Worm (Caenorhabditis elegans) whole organism, L3 larva: ENCODE measurements around the gene slc-17.1.

Experiments
- ceh-16 ChIP-seq: sonication (generic microtip); optimal IDR thresholded peaks from 2 replicates; lab custom pipeline; 2017; ENCODE audit warnings: missing biosample characterization, missing genetic modification characterization
- ceh-28 ChIP-seq: fragments of 150-350 bp; optimal IDR thresholded peaks from 2 replicates; lab custom pipeline; 2014; ENCODE audit warnings: missing biosample characterization, missing genetic modification reagents, missing genetic modification characterization
- ceh-82 ChIP-seq: fragments of 150-350 bp; optimal IDR thresholded peaks from 2 replicates; lab custom pipeline; 2014; ENCODE audit warnings: missing biosample characterization, missing genetic modification characterization
- egl-5 ChIP-seq: fragments of 150-350 bp; optimal IDR thresholded peaks from 2 replicates; lab custom pipeline; 2017; ENCODE audit warnings: missing biosample characterization, missing genetic modification reagents, missing genetic modification characterization, inconsistent platforms
- eor-1 ChIP-seq, 2 experiments: fragments of 150-350 bp; optimal IDR thresholded peaks; 2 replicates each; lab custom pipeline; 2014 to 2018; ENCODE audit warnings: missing biosample characterization in 2 of 2, missing genetic modification characterization in 2 of 2
- fkh-10 ChIP-seq: sonication (generic microtip); optimal IDR thresholded peaks from 2 replicates; lab custom pipeline; 2017; ENCODE audit warnings: missing biosample characterization, missing genetic modification reagents, missing genetic modification characterization
- fos-1 ChIP-seq: fragments of 150-350 bp; optimal IDR thresholded peaks from 2 replicates; lab custom pipeline; 2014; ENCODE audit warnings: missing biosample characterization, missing genetic modification characterization
- lin-15B ChIP-seq: fragments of 150-350 bp; optimal IDR thresholded peaks from 2 replicates; lab custom pipeline; 2014; ENCODE audit warnings: missing biosample characterization, missing genetic modification characterization
- mml-1 ChIP-seq: fragments of 150-350 bp; sonication (generic microtip); optimal IDR thresholded peaks from 3 replicates; lab custom pipeline; 2014; ENCODE audit warnings: missing biosample characterization, missing genetic modification characterization
- nfya-1 ChIP-seq: sonication (generic microtip); optimal IDR thresholded peaks from 2 replicates; lab custom pipeline; 2017; ENCODE audit warnings: missing genetic modification characterization, mild to moderate bottlenecking, missing compliant biosample characterization, antibody characterized with exemption, moderate library complexity; ENCODE audit not compliant: insufficient read depth
- nhr-11 ChIP-seq: fragments of 150-350 bp; optimal IDR thresholded peaks from 2 replicates; lab custom pipeline; 2014; ENCODE audit warnings: missing biosample characterization, missing genetic modification characterization
- nhr-23 ChIP-seq: fragments of 150-350 bp; optimal IDR thresholded peaks from 2 replicates; lab custom pipeline; 2014; ENCODE audit warnings: missing biosample characterization, missing genetic modification reagents, missing genetic modification characterization
- nhr-77 ChIP-seq: fragments of 150-350 bp; optimal IDR thresholded peaks from 2 replicates; lab custom pipeline; 2014; ENCODE audit warnings: missing biosample characterization, missing genetic modification characterization
- pha-4 ChIP-seq: fragments of 150-350 bp; optimal IDR thresholded peaks from 2 replicates; lab custom pipeline; 2014; ENCODE audit warnings: missing biosample characterization, missing genetic modification reagents, missing genetic modification characterization
- pqm-1 ChIP-seq: fragments of 150-350 bp; optimal IDR thresholded peaks from 2 replicates; lab custom pipeline; 2017; ENCODE audit warnings: missing biosample characterization, missing genetic modification characterization, inconsistent platforms
- skn-1 ChIP-seq: fragments of 150-350 bp; optimal IDR thresholded peaks from 2 replicates; lab custom pipeline; 2014; ENCODE audit warnings: missing biosample characterization, missing genetic modification characterization
- snpc-4 ChIP-seq: fragments of 150-350 bp; optimal IDR thresholded peaks from 2 replicates; lab custom pipeline; 2014; ENCODE audit warnings: missing biosample characterization, missing genetic modification characterization
- tbx-2 ChIP-seq: sonication (generic microtip); optimal IDR thresholded peaks from 2 replicates; lab custom pipeline; 2016; ENCODE audit warnings: mild to moderate bottlenecking, missing genetic modification characterization, missing compliant biosample characterization
- unc-62 ChIP-seq: fragments of 150-350 bp; sonication (generic microtip); optimal IDR thresholded peaks from 4 replicates; lab custom pipeline; 2014; ENCODE audit warnings: missing biosample characterization, missing genetic modification reagents, missing genetic modification characterization

slc-17.1 gene

DNA sequence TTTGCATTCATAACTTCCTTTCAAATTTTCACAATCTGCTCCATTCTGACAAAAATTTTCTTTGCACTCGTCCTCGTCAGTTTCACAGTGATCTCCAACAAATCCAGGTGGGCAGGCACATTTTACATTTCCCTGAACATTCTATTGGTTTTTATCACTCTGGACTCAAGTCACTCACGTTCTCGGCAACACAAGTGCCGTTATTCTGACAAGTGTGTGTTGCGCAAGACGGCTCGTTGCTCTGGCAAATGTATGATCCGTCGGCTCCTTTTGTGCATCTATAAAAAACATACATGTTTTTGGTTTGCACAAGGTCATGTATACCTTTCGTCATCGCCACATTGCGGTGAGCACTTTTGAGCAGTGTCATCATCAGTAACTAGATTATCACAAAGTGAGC, 52.1 kb downstream of the slc-17.1 start:
- TF ChIP-seq ceh-82 (tag; lab: Kevin White, UChicago) (no peak), lin-15B (tag; lab: Kevin White, UChicago) (no peak), nfya-1 (tag; lab: Kevin White, UChicago) (no peak), fos-1 (no peak), fkh-10 (GFP tag; lab: Kevin White, UChicago) (no peak), tbx-2 (no peak), skn-1 (no peak), mml-1 (no peak), egl-5 (tag; lab: Kevin White, UChicago) (no peak), eor-1 (tag; optimal IDR thresholded peaks at IDR 0.05; lab: Kevin White, UChicago) (no peak), pha-4 (tag; lab: Kevin White, UChicago) (no peak), nhr-23 (tag; lab: Kevin White, UChicago) (no peak), unc-62 (no peak), snpc-4 (tag; lab: Kevin White, UChicago) (no peak), pqm-1 (tag; lab: Kevin White, UChicago) (no peak), ceh-28 (tag; lab: Kevin White, UChicago) (no peak), nhr-11 (no peak), ceh-16 (tag; lab: Kevin White, UChicago) (no peak), nhr-77 (tag; lab: Kevin White, UChicago) (no peak)
